Fruit fly (Drosophila melanogaster): ENCODE measurements around the gene Lint-1.

The Lint-1 gene

DNA sequence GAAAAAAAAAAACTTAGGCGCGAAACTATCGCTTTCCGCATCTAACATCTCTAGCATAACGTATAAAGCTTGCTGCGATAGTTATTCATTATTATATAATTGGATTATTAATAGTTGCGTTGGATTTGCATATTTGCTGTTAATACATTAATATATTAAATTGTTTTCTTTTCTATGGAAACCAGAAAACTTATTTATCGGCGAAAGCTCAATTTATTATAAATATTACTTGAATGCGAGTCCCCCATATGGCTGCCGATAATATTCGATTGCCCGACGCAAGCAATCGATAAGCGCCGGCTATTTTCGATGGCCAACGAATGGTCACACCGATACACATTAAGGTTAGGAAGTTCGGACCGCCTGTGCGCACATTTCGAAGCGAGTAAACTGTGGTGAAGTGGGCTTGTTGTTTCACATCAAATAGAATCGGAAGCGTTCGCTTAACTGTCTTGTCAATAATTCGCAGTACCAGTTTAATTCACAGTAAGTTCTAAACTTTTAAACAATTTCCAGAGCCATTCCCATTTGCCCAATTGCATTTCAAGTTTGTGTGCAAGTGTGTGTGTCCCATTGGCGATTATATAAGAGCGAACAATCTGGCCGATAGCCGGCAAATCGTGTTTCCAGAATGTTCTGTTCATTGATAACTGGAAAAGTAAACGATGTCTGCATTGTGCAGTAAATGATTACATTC is 40.8 kb upstream of the Lint-1 start, which contains the start of gene Hsp60A (continued):
- peak; percentile 62 for TF ChIP-seq CG11504 (tag; optimal IDR thresholded peaks at IDR 0.05)
- TF ChIP-seq btn (GFP tag; optimal IDR thresholded peaks at IDR 0.05): no peak
- TF ChIP-seq Hmr (GFP tag; optimal IDR thresholded peaks at IDR 0.05): peak; percentile 52
- TF ChIP-seq bsh (GFP tag; optimal IDR thresholded peaks at IDR 0.05): peak in 1 of 2 experiments; percentile 55
- peak; percentile 89 for TF ChIP-seq CG34224 (GFP tag; IDR thresholded peaks at IDR 0.05; ENCODE audit: partially characterized antibody)
- TF ChIP-seq CG9797 (GFP tag; optimal IDR thresholded peaks at IDR 0.05): peak; percentile 67
- TF ChIP-seq CG12104 (GFP tag; optimal IDR thresholded peaks at IDR 0.05): peak; percentile 26
- TF ChIP-seq kah (GFP tag; optimal IDR thresholded peaks at IDR 0.05): no peak
- peak; percentile 75 for TF ChIP-seq amos (GFP tag; IDR thresholded peaks at IDR 0.05; ENCODE audit: partially characterized antibody)
- TF ChIP-seq Dip3 (GFP tag; optimal IDR thresholded peaks at IDR 0.05): peak; percentile 16
- peak; percentile 19 for TF ChIP-seq CG3995 (GFP tag; optimal IDR thresholded peaks at IDR 0.05)
- TF ChIP-seq twi (tag; optimal IDR thresholded peaks at IDR 0.05): no peak
- no peak for TF ChIP-seq trh (GFP tag; optimal IDR thresholded peaks at IDR 0.05)
- no peak for TF ChIP-seq CG16815 (GFP tag; optimal IDR thresholded peaks at IDR 0.05)
- no peak for TF ChIP-seq ro (GFP tag; IDR thresholded peaks at IDR 0.05)
- no peak for TF ChIP-seq CG1832 (GFP tag; optimal IDR thresholded peaks at IDR 0.05)
- no peak for TF ChIP-seq CG12219 (GFP tag; optimal IDR thresholded peaks at IDR 0.05)
- no peak for TF ChIP-seq CG33213 (GFP tag; optimal IDR thresholded peaks at IDR 0.05)
- peak; percentile 76 for TF ChIP-seq CG15514 (GFP tag; optimal IDR thresholded peaks at IDR 0.05)
- no peak for TF ChIP-seq gcm2 (GFP tag; optimal IDR thresholded peaks at IDR 0.05)
- peak; percentile 51 for TF ChIP-seq CG9727 (GFP tag; optimal IDR thresholded peaks at IDR 0.05)
- TF ChIP-seq CG1529 (GFP tag; optimal IDR thresholded peaks at IDR 0.05): no peak
- TF ChIP-seq ac (GFP tag; optimal IDR thresholded peaks at IDR 0.05): no peak
- peak; percentile 41 for TF ChIP-seq sisA (GFP tag; IDR thresholded peaks at IDR 0.05)
- TF ChIP-seq D (optimal IDR thresholded peaks at IDR 0.05): no peak
- TF ChIP-seq D (GFP tag; optimal IDR thresholded peaks at IDR 0.05): no peak
- TF ChIP-seq CG3838 (GFP tag; optimal IDR thresholded peaks at IDR 0.05): no peak
- no peak for TF ChIP-seq jing (GFP tag; optimal IDR thresholded peaks at IDR 0.05)
- peak in 1 of 2 experiments; percentile 56 for TF ChIP-seq Hr51 (GFP tag; optimal IDR thresholded peaks at IDR 0.05)
- no peak for TF ChIP-seq CG1602 (GFP tag; optimal IDR thresholded peaks at IDR 0.05)
- TF ChIP-seq Dbx (GFP tag; IDR thresholded peaks at IDR 0.05): peak; percentile 48; the same call in 1 of the 3 replicates
- no peak for TF ChIP-seq CG7271 (tag; optimal IDR thresholded peaks at IDR 0.05)
- no peak for TF ChIP-seq CG8089 (GFP tag; optimal IDR thresholded peaks at IDR 0.05)
- TF ChIP-seq az2 (GFP tag; optimal IDR thresholded peaks at IDR 0.05): peak; percentile 54
- TF ChIP-seq Sry-β (GFP tag; optimal IDR thresholded peaks at IDR 0.05): no peak
- TF ChIP-seq E2f1 (GFP tag; IDR thresholded peaks at IDR 0.05): 0 out of 2 replicates have a peak, but pooled peaks have one; percentile 20
- TF ChIP-seq dmrt99B (tag; optimal IDR thresholded peaks at IDR 0.05): peak; percentile 43
- TF ChIP-seq cg (GFP tag; optimal IDR thresholded peaks at IDR 0.05): peak; percentile 63
- peak; percentile 76; the same call in 2 of the 3 replicates for TF ChIP-seq hb (GFP tag; IDR thresholded peaks at IDR 0.05; ENCODE audit: partially characterized antibody)
- no peak for TF ChIP-seq CG4328 (GFP tag; optimal IDR thresholded peaks at IDR 0.05)
- no peak for TF ChIP-seq CG8359 (GFP tag; optimal IDR thresholded peaks at IDR 0.05; ENCODE audit: borderline replicate concordance)
- peak; percentile 24; the same call in 1 of the 2 replicates for TF ChIP-seq esg (GFP tag; conservative IDR thresholded peaks at IDR 0.05)
- TF ChIP-seq NK7.1 (GFP tag; optimal IDR thresholded peaks at IDR 0.05): no peak
- TF ChIP-seq CG33557 (GFP tag; optimal IDR thresholded peaks at IDR 0.05): peak; percentile 35
- TF ChIP-seq usp (GFP tag; optimal IDR thresholded peaks at IDR 0.05): no peak
- peak; percentile 53 for TF ChIP-seq Blimp-1 (GFP tag; optimal IDR thresholded peaks at IDR 0.05)
- TF ChIP-seq sc (optimal IDR thresholded peaks at IDR 0.05): no peak
- no peak for TF ChIP-seq sc (GFP tag; optimal IDR thresholded peaks at IDR 0.05)
- TF ChIP-seq Adf1 (GFP tag; IDR thresholded peaks at IDR 0.05): no peak

All from whole organism, embryonic.